Worm (Caenorhabditis elegans): ENCODE results near the gene pde-12.

- TF ChIP-seq cog-1 (tag; optimal IDR thresholded peaks at IDR 0.05) (no peak), med-1 (GFP tag; optimal IDR thresholded peaks at IDR 0.05; ENCODE audit: insufficient read depth) (no peak), tab-1 (GFP tag; IDR thresholded peaks at IDR 0.05) (no peak), ztf-23 (GFP tag; IDR thresholded peaks at IDR 0.05) (no peak), flt-1 (GFP tag; IDR thresholded peaks at IDR 0.05) (no peak), ref-1 (GFP tag; conservative IDR thresholded peaks at IDR 0.05) (no peak), klf-2 (GFP tag; conservative IDR thresholded peaks at IDR 0.05) (no peak), T22C8.4 (GFP tag; IDR thresholded peaks at IDR 0.05) (no peak)
Measured at ce11 chrIII:10822494-10823113, 22.2 kb downstream of the pde-12 start.

Measured in whole organism, midembryonic.